Worm (Caenorhabditis elegans) whole organism, young adult: ENCODE data around the gene T24A6.7.

ENCODE experiments used
- F22D6.2 ChIP-seq: sonication (generic microtip); optimal IDR thresholded peaks from 2 replicates; lab custom pipeline; 2016; ENCODE audit warnings: mild to moderate bottlenecking, missing genetic modification characterization, missing compliant biosample characterization
- F33H1.4 ChIP-seq: fragments of 200-800 bp; sonication (Bioruptor generic); IDR thresholded peaks from 2 replicates; pipeline ENCODE4 v1.3.6; 2022; ENCODE audit warnings: missing genetic modification reagents, missing genetic modification characterization, missing compliant biosample characterization
- F37B4.10 ChIP-seq: fragments of 200-800 bp; sonication (Bioruptor generic); IDR thresholded peaks from 2 replicates; pipeline ENCODE4 v1.3.6; 2022; ENCODE audit warnings: missing genetic modification characterization, missing compliant biosample characterization
- F57C9.4 ChIP-seq: sonication (generic microtip); optimal IDR thresholded peaks from 2 replicates; lab custom pipeline; 2017; ENCODE audit warnings: mild to moderate bottlenecking, missing genetic modification characterization, missing compliant biosample characterization
- K12H6.12 ChIP-seq: fragments of 200-800 bp; sonication (Bioruptor generic); optimal IDR thresholded peaks from 2 replicates; lab custom pipeline; 2018; ENCODE audit warnings: mild to moderate bottlenecking, missing genetic modification characterization, missing compliant biosample characterization
- T07F8.4 ChIP-seq: sonication (generic microtip); optimal IDR thresholded peaks from 2 replicates; lab custom pipeline; 2016; ENCODE audit warnings: mild to moderate bottlenecking, missing genetic modification characterization, moderate library complexity, missing compliant biosample characterization
- T26A5.8 ChIP-seq: sonication (generic microtip); optimal IDR thresholded peaks from 2 replicates; lab custom pipeline; 2016; ENCODE audit warnings: missing genetic modification characterization, missing compliant biosample characterization
- Y53G8AR.9 ChIP-seq: fragments of 200-800 bp; sonication (Bioruptor generic); conservative IDR thresholded peaks from 2 replicates; pipeline ENCODE4 v1.3.6; 2022; ENCODE audit warnings: missing genetic modification reagents, missing genetic modification characterization, missing compliant biosample characterization
- Y79H2A.3 ChIP-seq: fragments of 200-800 bp; sonication (Bioruptor generic); conservative IDR thresholded peaks from 2 replicates; pipeline ENCODE4 v1.3.6; 2022; ENCODE audit warnings: missing genetic modification reagents, missing genetic modification characterization, missing compliant biosample characterization
- aptf-3 ChIP-seq: fragments of 200-800 bp; sonication (Bioruptor generic); IDR thresholded peaks from 2 replicates; pipeline ENCODE4 v1.3.6; 2022; ENCODE audit warnings: missing genetic modification characterization, missing compliant biosample characterization
- cebp-1 ChIP-seq, 2 experiments: fragments of 200-800 bp in 1 of 2; sonication (Bioruptor generic) in 1 of 2; sonication (generic microtip) in 1 of 2; IDR thresholded peaks in 1 of 2; optimal IDR thresholded peaks in 1 of 2; 2 replicates each; pipeline versions ENCODE4 v1.3.6 to Lab custom; 2017 to 2022; ENCODE audit warnings: missing compliant biosample characterization in 2 of 2, missing genetic modification characterization in 2 of 2, mild to moderate bottlenecking in 1 of 2, missing genetic modification reagents in 1 of 2, moderate library complexity in 1 of 2
- ceh-27 ChIP-seq: fragments of 200-800 bp; sonication (Bioruptor generic); optimal IDR thresholded peaks from 2 replicates; lab custom pipeline; 2018; ENCODE audit warnings: mild to moderate bottlenecking, missing genetic modification characterization, moderate library complexity, missing compliant biosample characterization
- ceh-58 ChIP-seq: fragments of 200-800 bp; sonication (Bioruptor generic); IDR thresholded peaks from 2 replicates; pipeline ENCODE4 v1.3.6; 2022; ENCODE audit warnings: missing genetic modification characterization, missing compliant biosample characterization
- chd-7 ChIP-seq: sonication (generic microtip); optimal IDR thresholded peaks from 2 replicates; lab custom pipeline; 2016; ENCODE audit warnings: mild to moderate bottlenecking, missing genetic modification characterization, moderate library complexity, missing compliant biosample characterization
- egl-18 ChIP-seq: fragments of 200-800 bp; sonication (Bioruptor generic); IDR thresholded peaks from 2 replicates; pipeline ENCODE4 v1.3.6; 2022; ENCODE audit warnings: missing genetic modification reagents, missing genetic modification characterization, missing compliant biosample characterization
- egrh-3 ChIP-seq: fragments of 200-800 bp; sonication (Bioruptor generic); IDR thresholded peaks from 2 replicates; pipeline ENCODE4 v1.3.6; 2022; ENCODE audit warnings: missing genetic modification reagents, missing genetic modification characterization, missing compliant biosample characterization
- ekl-4 ChIP-seq: fragments of 200-800 bp; sonication (Bioruptor generic); IDR thresholded peaks from 2 replicates; pipeline ENCODE4 v1.3.6; 2022; ENCODE audit warnings: missing genetic modification reagents, missing genetic modification characterization, missing compliant biosample characterization
- ets-4 ChIP-seq: fragments of 200-800 bp; sonication (Bioruptor generic); optimal IDR thresholded peaks from 2 replicates; lab custom pipeline; 2018; ENCODE audit warnings: mild to moderate bottlenecking, missing genetic modification characterization, missing compliant biosample characterization
- lin-35 ChIP-seq, 3 experiments: fragments of 150-350 bp in 2 of 3; sonication (generic microtip) in 1 of 3; optimal IDR thresholded peaks; 2 replicates each; lab custom pipeline; 2014 to 2018; ENCODE audit warnings: missing biosample characterization in 3 of 3, missing genetic modification characterization in 3 of 3, missing genetic modification reagents in 3 of 3
- lin-40 ChIP-seq: sonication (generic microtip); optimal IDR thresholded peaks from 2 replicates; lab custom pipeline; 2016; ENCODE audit warnings: missing genetic modification characterization, mild to moderate bottlenecking, missing compliant biosample characterization, missing genotype, missing genetic modification reagents
- mes-4 ChIP-seq: sonication (generic microtip); optimal IDR thresholded peaks from 2 replicates; lab custom pipeline; 2016; ENCODE audit warnings: missing genotype, missing genetic modification characterization, missing compliant biosample characterization
- nfya-1 ChIP-seq: sonication (generic microtip); optimal IDR thresholded peaks from 2 replicates; lab custom pipeline; 2017; ENCODE audit warnings: antibody characterized with exemption, missing compliant biosample characterization, missing genetic modification characterization, borderline replicate concordance; ENCODE audit not compliant: insufficient read depth
- nfyb-1 ChIP-seq: fragments of 200-800 bp; sonication (Bioruptor generic); IDR thresholded peaks from 2 replicates; pipeline ENCODE4 v1.3.6; 2022; ENCODE audit warnings: missing genetic modification reagents, missing genetic modification characterization, missing compliant biosample characterization
- nhr-179 ChIP-seq: sonication (generic microtip); optimal IDR thresholded peaks from 2 replicates; lab custom pipeline; 2016; ENCODE audit warnings: mild to moderate bottlenecking, missing genetic modification characterization, missing compliant biosample characterization
- pha-4 ChIP-seq: fragments of 150-350 bp; sonication (generic microtip); optimal IDR thresholded peaks from 2 replicates; lab custom pipeline; 2014; ENCODE audit warnings: missing biosample characterization, missing genetic modification reagents, missing genetic modification characterization
- rec-8 ChIP-seq, 2 experiments: sonication (generic microtip); optimal IDR thresholded peaks; 2 replicates each; lab custom pipeline; 2016; ENCODE audit warnings: mild to moderate bottlenecking in 2 of 2, missing genetic modification characterization in 2 of 2, missing genetic modification reagents in 2 of 2, missing genotype in 2 of 2, missing biosample characterization in 1 of 2, missing compliant biosample characterization in 1 of 2, moderate library complexity in 1 of 2
- repo-1 ChIP-seq: sonication (generic microtip); optimal IDR thresholded peaks from 2 replicates; lab custom pipeline; 2017; ENCODE audit warnings: mild to moderate bottlenecking, missing genetic modification characterization, missing compliant biosample characterization
- snpc-1.1 ChIP-seq: sonication (generic microtip); optimal IDR thresholded peaks from 2 replicates; lab custom pipeline; 2017; ENCODE audit warnings: missing genetic modification characterization, mild to moderate bottlenecking, missing compliant biosample characterization, antibody characterized with exemption, moderate library complexity, missing genotype, missing genetic modification reagents; ENCODE audit not compliant: insufficient read depth
- snpc-3.4 ChIP-seq: sonication (generic microtip); optimal IDR thresholded peaks from 2 replicates; lab custom pipeline; 2017; ENCODE audit warnings: missing genetic modification characterization, mild to moderate bottlenecking, missing compliant biosample characterization, antibody characterized with exemption, moderate library complexity, missing genotype, missing genetic modification reagents
- snpc-4 ChIP-seq, 5 experiments: fragments of 150-350 bp in 1 of 5; sonication (generic microtip) in 4 of 5; optimal IDR thresholded peaks; 2 replicates each; lab custom pipeline; 2014 to 2018; ENCODE audit warnings: missing genetic modification characterization in 5 of 5, missing biosample characterization in 3 of 5, antibody characterized with exemption in 2 of 5, mild to moderate bottlenecking in 2 of 5, missing compliant biosample characterization in 2 of 5, missing genotype in 2 of 5, moderate library complexity in 2 of 5, missing genetic modification reagents in 1 of 5
- somi-1 ChIP-seq: fragments of 200-800 bp; sonication (Bioruptor generic); optimal IDR thresholded peaks from 2 replicates; lab custom pipeline; 2018; ENCODE audit warnings: mild to moderate bottlenecking, missing genetic modification characterization, missing compliant biosample characterization
- tbp1 ChIP-seq: fragments of 200-800 bp; sonication (Bioruptor generic); optimal IDR thresholded peaks from 2 replicates; lab custom pipeline; 2018; ENCODE audit warnings: mild to moderate bottlenecking, missing genetic modification characterization, missing compliant biosample characterization
- tlf-1 ChIP-seq: fragments of 200-800 bp; sonication (Bioruptor generic); optimal IDR thresholded peaks from 2 replicates; lab custom pipeline; 2018; ENCODE audit warnings: mild to moderate bottlenecking, missing genetic modification characterization, missing compliant biosample characterization
- zfh-2 ChIP-seq: fragments of 200-800 bp; sonication (Bioruptor generic); conservative IDR thresholded peaks from 2 replicates; pipeline ENCODE4 v1.3.6; 2022; ENCODE audit warnings: missing genetic modification reagents, missing genetic modification characterization, missing compliant biosample characterization
- ztf-22 ChIP-seq: fragments of 200-800 bp; sonication (Bioruptor generic); optimal IDR thresholded peaks from 2 replicates; lab custom pipeline; 2018; ENCODE audit warnings: mild to moderate bottlenecking, missing genetic modification characterization, moderate library complexity, missing compliant biosample characterization
- ztf-6 ChIP-seq: fragments of 200-800 bp; sonication (Bioruptor generic); IDR thresholded peaks from 2 replicates; pipeline ENCODE4 v1.3.6; 2022; ENCODE audit warnings: missing genetic modification reagents, missing genetic modification characterization, missing compliant biosample characterization

Gene T24A6.7

ce11 chrV:3482550-3483002, 42.5 kb upstream of the T24A6.7 start, which contains the start of gene lys-7:
lys-7 (minus strand) TSS chrV:3482600.
- no peak for TF ChIP-seq repo-1 (tag; lab: Kevin White, UChicago)
- no peak for TF ChIP-seq aptf-3 (GFP tag; lab: Robert Waterston, UW)
- TF ChIP-seq lin-40, result no peak
- no peak for TF ChIP-seq snpc-4 (GFP tag; optimal IDR thresholded peaks at IDR 0.05; lab: Kevin White, UChicago)
- no peak for TF ChIP-seq snpc-4 (tag; optimal IDR thresholded peaks at IDR 0.05; lab: Kevin White, UChicago)
- no peak for TF ChIP-seq F37B4.10
- TF ChIP-seq tlf-1 (GFP tag; lab: Kevin White, UChicago), result no peak
- no peak for TF ChIP-seq Y79H2A.3 (GFP tag; lab: Robert Waterston, UW)
- no peak for TF ChIP-seq snpc-3.4 (tag; lab: Kevin White, UChicago)
- TF ChIP-seq rec-8 (tag; optimal IDR thresholded peaks at IDR 0.05; lab: Kevin White, UChicago), result no peak
- no peak for TF ChIP-seq ztf-22 (GFP tag; lab: Kevin White, UChicago)

ce11 chrV:3484702-3485101, 40.4 kb upstream of the T24A6.7 start, which contains the start of gene srbc-33:
srbc-33 (minus strand) TSS chrV:3484802.
- TF ChIP-seq egl-18 (GFP tag; lab: Robert Waterston, UW), result no peak
- no peak for TF ChIP-seq egrh-3 (GFP tag; lab: Robert Waterston, UW)

- no peak for TF ChIP-seq snpc-1.1 (tag; lab: Kevin White, UChicago)
- no peak for TF ChIP-seq lin-40
- no peak for TF ChIP-seq cebp-1 (GFP tag; IDR thresholded peaks at IDR 0.05; lab: Robert Waterston, UW)
- no peak for TF ChIP-seq cebp-1 (tag; optimal IDR thresholded peaks at IDR 0.05; lab: Kevin White, UChicago)
Observed at ce11 chrV:3486857-3487256, 38.2 kb upstream of the T24A6.7 start, which contains the start of gene srbc-32. srbc-32 (minus strand) TSS chrV:3486957.

- no peak for TF ChIP-seq mes-4 (tag; lab: Kevin White, UChicago)
- no peak for TF ChIP-seq ekl-4 (GFP tag; lab: Robert Waterston, UW)
- no peak for TF ChIP-seq F37B4.10
- no peak for TF ChIP-seq lin-35 (GFP tag; optimal IDR thresholded peaks at IDR 0.05; lab: Kevin White, UChicago)
- no peak for TF ChIP-seq ceh-58 (GFP tag; lab: Robert Waterston, UW)
- no peak for TF ChIP-seq T26A5.8 (tag; lab: Kevin White, UChicago)
- no peak for TF ChIP-seq nfyb-1 (GFP tag; lab: Robert Waterston, UW)
- TF ChIP-seq nhr-179 (tag; lab: Kevin White, UChicago), result no peak
- TF ChIP-seq F57C9.4, result no peak
- TF ChIP-seq egl-18 (GFP tag; lab: Robert Waterston, UW), result no peak
- no peak for TF ChIP-seq Y53G8AR.9 (GFP tag; lab: Robert Waterston, UW)
- TF ChIP-seq snpc-1.1 (tag; lab: Kevin White, UChicago), result no peak
Observed at ce11 chrV:3490435-3490834, 34.6 kb upstream of the T24A6.7 start, which contains the start of gene srbc-36. srbc-36 (minus strand) TSS chrV:3490535.

- TF ChIP-seq F37B4.10, result no peak
- TF ChIP-seq K12H6.12 (tag; lab: Kevin White, UChicago), result no peak
- TF ChIP-seq chd-7 (tag; lab: Kevin White, UChicago), result no peak
- no peak for TF ChIP-seq ets-4 (GFP tag; lab: Kevin White, UChicago)
- TF ChIP-seq ceh-27, result no peak
- no peak for TF ChIP-seq cebp-1 (GFP tag; IDR thresholded peaks at IDR 0.05; lab: Robert Waterston, UW)
- no peak for TF ChIP-seq cebp-1 (tag; optimal IDR thresholded peaks at IDR 0.05; lab: Kevin White, UChicago)
- TF ChIP-seq F22D6.2, result no peak
- no peak for TF ChIP-seq zfh-2 (GFP tag; lab: Robert Waterston, UW)
- TF ChIP-seq snpc-1.1 (tag; lab: Kevin White, UChicago), result no peak
- TF ChIP-seq F33H1.4 (GFP tag; lab: Robert Waterston, UW), result no peak
- no peak for TF ChIP-seq nfyb-1 (GFP tag; lab: Robert Waterston, UW)
- TF ChIP-seq ztf-6 (GFP tag; lab: Robert Waterston, UW), result no peak
- no peak for TF ChIP-seq somi-1 (GFP tag; lab: Kevin White, UChicago)
- TF ChIP-seq nfya-1 (tag; lab: Kevin White, UChicago), result no peak
- no peak for TF ChIP-seq T07F8.4
- no peak for TF ChIP-seq tbp1 (GFP tag; lab: Kevin White, UChicago)
- no peak for TF ChIP-seq pha-4 (tag; lab: Kevin White, UChicago)
Observed at ce11 chrV:3496880-3497279, 28.2 kb upstream of the T24A6.7 start, which contains the start of gene C07G3.15. C07G3.15 (minus strand) TSS chrV:3496980.
